Worm (Caenorhabditis elegans) whole organism, mixed stage, embryonic: ENCODE results near the gene erp-44.3.

ENCODE experiments used
- drap-1 ChIP-seq: fragments of 200-800 bp; sonication (Bioruptor generic); optimal IDR thresholded peaks from 3 replicates; lab custom pipeline; 2018; ENCODE audit warnings: mild to moderate bottlenecking, missing genetic modification characterization, missing compliant biosample characterization
- mls-2 ChIP-seq: sonication (generic microtip); optimal IDR thresholded peaks from 2 replicates; lab custom pipeline; 2016; ENCODE audit warnings: mild to moderate bottlenecking, missing genetic modification characterization, moderate library complexity, missing compliant biosample characterization
- nhr-12 ChIP-seq: fragments of 150-350 bp; optimal IDR thresholded peaks from 2 replicates; lab custom pipeline; 2014; ENCODE audit warnings: missing biosample characterization, missing genetic modification characterization
- nhr-28 ChIP-seq: fragments of 150-350 bp; optimal IDR thresholded peaks from 2 replicates; lab custom pipeline; 2014; ENCODE audit warnings: missing biosample characterization, missing genetic modification characterization
- pha-4 ChIP-seq: fragments of 150-350 bp; optimal IDR thresholded peaks from 2 replicates; lab custom pipeline; 2018; ENCODE audit warnings: missing biosample characterization, missing genetic modification reagents, missing genetic modification characterization
- sem-2 ChIP-seq: fragments of 200-800 bp; sonication (Bioruptor generic); optimal IDR thresholded peaks from 2 replicates; lab custom pipeline; 2018; ENCODE audit warnings: mild to moderate bottlenecking, missing genetic modification characterization, missing compliant biosample characterization
- snpc-4 ChIP-seq: fragments of 150-350 bp; optimal IDR thresholded peaks from 2 replicates; lab custom pipeline; 2014; ENCODE audit warnings: missing biosample characterization, missing genetic modification characterization
- ztf-11 ChIP-seq: fragments of 150-350 bp; optimal IDR thresholded peaks from 2 replicates; lab custom pipeline; 2014; ENCODE audit warnings: missing biosample characterization, missing genetic modification characterization

DNA sequence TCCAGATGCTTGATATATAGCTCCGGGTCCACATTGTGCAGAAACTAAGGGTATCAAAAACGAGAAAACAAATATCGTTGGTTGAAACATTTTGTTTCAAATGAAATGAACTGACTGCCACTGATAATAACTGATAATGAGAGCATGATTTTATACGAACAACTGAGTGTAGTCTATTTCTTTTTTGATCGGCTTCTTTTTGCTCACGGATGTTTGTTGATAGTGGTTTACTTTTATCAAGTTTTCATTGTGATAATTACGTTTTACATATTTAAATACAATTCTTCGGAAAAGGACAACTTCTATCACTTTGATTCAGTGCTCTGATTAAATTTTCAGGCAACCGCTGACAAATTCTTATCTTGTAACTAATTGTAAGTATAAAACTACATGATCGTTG, 41.2 kb downstream of the erp-44.3 start, which contains the start of gene clec-51:
- TF ChIP-seq ztf-11, result no peak
- no peak for TF ChIP-seq sem-2 (GFP tag; lab: Kevin White, UChicago)
- TF ChIP-seq nhr-28, result no peak
- no peak for TF ChIP-seq nhr-12
- TF ChIP-seq drap-1 (GFP tag; lab: Kevin White, UChicago), result no peak
- no peak for TF ChIP-seq pha-4 (tag; lab: Kevin White, UChicago)
- no peak for TF ChIP-seq snpc-4
- no peak for TF ChIP-seq mls-2
